Worm (Caenorhabditis elegans) whole organism, L3 larva: ENCODE results near the gene mdt-4.

ENCODE experiments used
- R02D3.7 ChIP-seq: fragments of 150-350 bp; optimal IDR thresholded peaks from 2 replicates; lab custom pipeline; 2014; ENCODE audit warnings: missing biosample characterization, missing genetic modification characterization
- ZK546.5 ChIP-seq: sonication (generic microtip); optimal IDR thresholded peaks from 2 replicates; lab custom pipeline; 2017; ENCODE audit warnings: missing biosample characterization, missing genetic modification characterization
- aly-2 ChIP-seq: fragments of 150-350 bp; optimal IDR thresholded peaks from 2 replicates; lab custom pipeline; 2014; ENCODE audit warnings: missing biosample characterization, missing genetic modification characterization
- ama-1 ChIP-seq: fragments of 150-350 bp; optimal IDR thresholded peaks from 2 replicates; lab custom pipeline; 2018
- ceh-16 ChIP-seq: sonication (generic microtip); optimal IDR thresholded peaks from 2 replicates; lab custom pipeline; 2017; ENCODE audit warnings: missing biosample characterization, missing genetic modification characterization
- ceh-28 ChIP-seq: fragments of 150-350 bp; optimal IDR thresholded peaks from 2 replicates; lab custom pipeline; 2014; ENCODE audit warnings: missing biosample characterization, missing genetic modification reagents, missing genetic modification characterization
- ceh-82 ChIP-seq: fragments of 150-350 bp; optimal IDR thresholded peaks from 2 replicates; lab custom pipeline; 2014; ENCODE audit warnings: missing biosample characterization, missing genetic modification characterization
- ceh-9 ChIP-seq: sonication (generic microtip); optimal IDR thresholded peaks from 2 replicates; lab custom pipeline; 2018; ENCODE audit warnings: missing biosample characterization, missing genetic modification characterization
- daf-12 ChIP-seq: fragments of 150-350 bp; optimal IDR thresholded peaks from 2 replicates; lab custom pipeline; 2014; ENCODE audit warnings: missing biosample characterization, missing genetic modification reagents, missing genetic modification characterization
- egl-27 ChIP-seq: sonication (generic microtip); optimal IDR thresholded peaks from 4 replicates; lab custom pipeline; 2017; ENCODE audit warnings: missing biosample characterization, missing genetic modification reagents, missing genetic modification characterization
- egl-5 ChIP-seq: fragments of 150-350 bp; optimal IDR thresholded peaks from 2 replicates; lab custom pipeline; 2017; ENCODE audit warnings: missing biosample characterization, missing genetic modification reagents, missing genetic modification characterization, inconsistent platforms
- elt-1 ChIP-seq: fragments of 150-350 bp; optimal IDR thresholded peaks from 2 replicates; lab custom pipeline; 2014; ENCODE audit warnings: missing biosample characterization, missing genetic modification characterization
- elt-2 ChIP-seq: sonication (generic microtip); optimal IDR thresholded peaks from 2 replicates; lab custom pipeline; 2016; ENCODE audit warnings: missing genetic modification reagents, mild to moderate bottlenecking, missing genetic modification characterization, missing compliant biosample characterization
- elt-3 ChIP-seq, 3 experiments: fragments of 150-350 bp in 1 of 3; sonication (generic microtip) in 2 of 3; optimal IDR thresholded peaks; 2 replicates in 2 of 3; 4 replicates in 1 of 3; lab custom pipeline; 2014 to 2017; ENCODE audit warnings: missing biosample characterization in 3 of 3, missing genetic modification characterization in 3 of 3
- eor-1 ChIP-seq, 2 experiments: fragments of 150-350 bp; optimal IDR thresholded peaks; 2 replicates each; lab custom pipeline; 2014 to 2018; ENCODE audit warnings: missing biosample characterization in 2 of 2, missing genetic modification characterization in 2 of 2
- fkh-10 ChIP-seq: sonication (generic microtip); optimal IDR thresholded peaks from 2 replicates; lab custom pipeline; 2017; ENCODE audit warnings: missing biosample characterization, missing genetic modification reagents, missing genetic modification characterization
- fkh-2 ChIP-seq: fragments of 150-350 bp; optimal IDR thresholded peaks from 2 replicates; lab custom pipeline; 2014; ENCODE audit warnings: missing biosample characterization, missing genetic modification reagents, missing genetic modification characterization
- fos-1 ChIP-seq: fragments of 150-350 bp; optimal IDR thresholded peaks from 2 replicates; lab custom pipeline; 2014; ENCODE audit warnings: missing biosample characterization, missing genetic modification characterization
- hmg-11 ChIP-seq: sonication (generic microtip); optimal IDR thresholded peaks from 2 replicates; lab custom pipeline; 2016; ENCODE audit warnings: missing genetic modification characterization, missing compliant biosample characterization
- jun-1 ChIP-seq: fragments of 150-350 bp; optimal IDR thresholded peaks from 2 replicates; lab custom pipeline; 2014; ENCODE audit warnings: missing biosample characterization, missing genetic modification reagents, missing genetic modification characterization
- lin-15B ChIP-seq: fragments of 150-350 bp; optimal IDR thresholded peaks from 2 replicates; lab custom pipeline; 2014; ENCODE audit warnings: missing biosample characterization, missing genetic modification characterization
- lin-39 ChIP-seq: fragments of 150-350 bp; optimal IDR thresholded peaks from 2 replicates; lab custom pipeline; 2018; ENCODE audit warnings: missing biosample characterization, missing genetic modification reagents, missing genetic modification characterization
- lsy-12 ChIP-seq: sonication (generic microtip); optimal IDR thresholded peaks from 2 replicates; lab custom pipeline; 2016; ENCODE audit warnings: mild to moderate bottlenecking, missing genetic modification characterization, missing compliant biosample characterization
- mdl-1 ChIP-seq: fragments of 150-350 bp; optimal IDR thresholded peaks from 2 replicates; lab custom pipeline; 2014; ENCODE audit warnings: missing biosample characterization, missing genetic modification characterization
- mml-1 ChIP-seq: fragments of 150-350 bp; sonication (generic microtip); optimal IDR thresholded peaks from 3 replicates; lab custom pipeline; 2014; ENCODE audit warnings: missing biosample characterization, missing genetic modification characterization
- nfya-1 ChIP-seq: sonication (generic microtip); optimal IDR thresholded peaks from 2 replicates; lab custom pipeline; 2017; ENCODE audit warnings: missing genetic modification characterization, mild to moderate bottlenecking, missing compliant biosample characterization, antibody characterized with exemption, moderate library complexity; ENCODE audit not compliant: insufficient read depth
- nhr-11 ChIP-seq: fragments of 150-350 bp; optimal IDR thresholded peaks from 2 replicates; lab custom pipeline; 2014; ENCODE audit warnings: missing biosample characterization, missing genetic modification characterization
- nhr-12 ChIP-seq: fragments of 150-350 bp; optimal IDR thresholded peaks from 2 replicates; lab custom pipeline; 2014; ENCODE audit warnings: missing biosample characterization, missing genetic modification characterization
- nhr-23 ChIP-seq: fragments of 150-350 bp; optimal IDR thresholded peaks from 2 replicates; lab custom pipeline; 2014; ENCODE audit warnings: missing biosample characterization, missing genetic modification reagents, missing genetic modification characterization
- nhr-237 ChIP-seq: fragments of 150-350 bp; optimal IDR thresholded peaks from 2 replicates; lab custom pipeline; 2014; ENCODE audit warnings: missing biosample characterization, missing genetic modification characterization
- nhr-25 ChIP-seq: sonication (generic microtip); optimal IDR thresholded peaks from 2 replicates; lab custom pipeline; 2017; ENCODE audit warnings: missing biosample characterization, missing genetic modification characterization
- nhr-28 ChIP-seq: fragments of 150-350 bp; optimal IDR thresholded peaks from 2 replicates; lab custom pipeline; 2014; ENCODE audit warnings: missing biosample characterization, missing genetic modification characterization
- nhr-43 ChIP-seq: sonication (generic microtip); optimal IDR thresholded peaks from 2 replicates; lab custom pipeline; 2016; ENCODE audit warnings: mild to moderate bottlenecking, missing genetic modification characterization, missing compliant biosample characterization; ENCODE audit not compliant: poor library complexity, severe bottlenecking
- nhr-67 ChIP-seq: fragments of 150-350 bp; optimal IDR thresholded peaks from 2 replicates; lab custom pipeline; 2014; ENCODE audit warnings: missing biosample characterization, missing genetic modification characterization
- nhr-76 ChIP-seq: fragments of 150-350 bp; sonication (generic microtip); optimal IDR thresholded peaks from 5 replicates; lab custom pipeline; 2014; ENCODE audit warnings: missing biosample characterization, missing genetic modification characterization
- nhr-77 ChIP-seq: fragments of 150-350 bp; optimal IDR thresholded peaks from 2 replicates; lab custom pipeline; 2014; ENCODE audit warnings: missing biosample characterization, missing genetic modification characterization
- pha-4 ChIP-seq: fragments of 150-350 bp; optimal IDR thresholded peaks from 2 replicates; lab custom pipeline; 2014; ENCODE audit warnings: missing biosample characterization, missing genetic modification reagents, missing genetic modification characterization
- pqm-1 ChIP-seq: fragments of 150-350 bp; optimal IDR thresholded peaks from 2 replicates; lab custom pipeline; 2017; ENCODE audit warnings: missing biosample characterization, missing genetic modification characterization, inconsistent platforms
- sea-2 ChIP-seq: fragments of 150-350 bp; sonication (generic microtip); optimal IDR thresholded peaks from 4 replicates; lab custom pipeline; 2014; ENCODE audit warnings: missing biosample characterization, missing genetic modification reagents, missing genetic modification characterization
- skn-1 ChIP-seq: fragments of 150-350 bp; optimal IDR thresholded peaks from 2 replicates; lab custom pipeline; 2014; ENCODE audit warnings: missing biosample characterization, missing genetic modification characterization
- snpc-4 ChIP-seq: fragments of 150-350 bp; optimal IDR thresholded peaks from 2 replicates; lab custom pipeline; 2014; ENCODE audit warnings: missing biosample characterization, missing genetic modification characterization
- tbx-2 ChIP-seq: sonication (generic microtip); optimal IDR thresholded peaks from 2 replicates; lab custom pipeline; 2016; ENCODE audit warnings: mild to moderate bottlenecking, missing genetic modification characterization, missing compliant biosample characterization
- unc-39 ChIP-seq: sonication (generic microtip); optimal IDR thresholded peaks from 4 replicates; lab custom pipeline; 2017; ENCODE audit warnings: missing biosample characterization, missing genetic modification characterization
- unc-62 ChIP-seq: fragments of 150-350 bp; sonication (generic microtip); optimal IDR thresholded peaks from 4 replicates; lab custom pipeline; 2014; ENCODE audit warnings: missing biosample characterization, missing genetic modification reagents, missing genetic modification characterization
- zag-1 ChIP-seq: fragments of 150-350 bp; optimal IDR thresholded peaks from 2 replicates; lab custom pipeline; 2014; ENCODE audit warnings: missing biosample characterization, missing genetic modification characterization
- ztf-11 ChIP-seq: fragments of 150-350 bp; optimal IDR thresholded peaks from 2 replicates; lab custom pipeline; 2014; ENCODE audit warnings: missing biosample characterization, missing genetic modification characterization
- ztf-4 ChIP-seq: fragments of 150-350 bp; optimal IDR thresholded peaks from 2 replicates; lab custom pipeline; 2014; ENCODE audit warnings: missing biosample characterization, missing genetic modification characterization

The mdt-4 gene

DNA sequence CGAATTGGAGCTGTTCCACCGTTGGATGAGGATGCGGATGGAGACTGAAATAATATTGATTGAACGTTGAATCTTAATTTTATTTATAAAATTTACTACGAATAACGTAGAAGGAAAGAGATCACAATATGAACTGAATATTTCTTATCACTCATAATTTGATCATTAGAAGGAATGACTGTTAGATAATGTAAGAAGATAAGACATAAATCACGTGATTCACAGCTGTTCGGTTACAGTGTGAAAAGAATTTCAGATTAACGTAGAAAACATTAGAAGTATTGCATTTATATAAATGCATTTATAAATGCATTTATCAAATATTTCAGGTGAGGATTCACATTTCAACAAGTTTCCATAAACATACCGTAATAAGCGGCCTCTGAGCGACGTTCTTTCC lies 920 bp downstream of the mdt-4 start:
- TF ChIP-seq eor-1 (tag; optimal IDR thresholded peaks at IDR 0.05; lab: Kevin White, UChicago) (no peak), nhr-77 (no peak), mdl-1 (no peak), lin-15B (no peak), pha-4 (peak; percentile 24), elt-2 (tag; lab: Kevin White, UChicago) (peak; percentile 96), pqm-1 (tag; lab: Kevin White, UChicago) (peak; percentile 80), nhr-11 (no peak), nfya-1 (tag; lab: Kevin White, UChicago) (no peak), fkh-10 (GFP tag; lab: Kevin White, UChicago) (no peak), lin-39 (no peak)

- TF ChIP-seq nhr-237 (no peak), mml-1 (tag; lab: Kevin White, UChicago) (no peak), egl-27 (no peak), R02D3.7 (tag; lab: Kevin White, UChicago) (no peak), elt-1 (tag; lab: Kevin White, UChicago) (no peak), tbx-2 (peak; percentile 10), sea-2 (GFP tag; lab: Kevin White, UChicago) (no peak), nhr-28 (tag; lab: Kevin White, UChicago) (no peak), unc-39 (no peak), pqm-1 (tag; lab: Kevin White, UChicago) (no peak), unc-62 (no peak), ceh-28 (tag; lab: Kevin White, UChicago) (no peak), fkh-2 (tag; lab: Kevin White, UChicago) (no peak), ceh-82 (no peak), aly-2 (peak; percentile 20), lsy-12 (tag; lab: Kevin White, UChicago) (peak; percentile 63), daf-12 (tag; lab: Kevin White, UChicago) (no peak), skn-1 (tag; lab: Kevin White, UChicago) (no peak), nhr-76 (tag; lab: Kevin White, UChicago) (no peak), fkh-10 (GFP tag; lab: Kevin White, UChicago) (no peak), ceh-16 (tag; lab: Kevin White, UChicago) (no peak), hmg-11 (tag; lab: Kevin White, UChicago) (no peak), elt-3 (tag; optimal IDR thresholded peaks at IDR 0.05; lab: Kevin White, UChicago) (no peak), ztf-11 (tag; lab: Kevin White, UChicago) (no peak), fos-1 (tag; lab: Kevin White, UChicago) (no peak), ztf-4 (tag; lab: Kevin White, UChicago) (no peak), ceh-9 (no peak), egl-5 (tag; lab: Kevin White, UChicago) (no peak), nhr-11 (no peak), mdl-1 (no peak), nhr-77 (no peak), lin-15B (no peak), lin-39 (no peak), ZK546.5 (tag; lab: Kevin White, UChicago) (no peak), nfya-1 (tag; lab: Kevin White, UChicago) (peak; percentile 52), eor-1 (tag; optimal IDR thresholded peaks at IDR 0.05; lab: Kevin White, UChicago) (no peak), nhr-43 (tag; lab: Kevin White, UChicago) (peak; percentile 54), pha-4 (peak; percentile 48), nhr-12 (tag; lab: Kevin White, UChicago) (no peak), nhr-25 (tag; lab: Kevin White, UChicago) (peak; percentile 47), jun-1 (tag; lab: Kevin White, UChicago) (peak; percentile 20), nhr-23 (tag; lab: Kevin White, UChicago) (no peak), snpc-4 (tag; lab: Kevin White, UChicago) (no peak), nhr-67 (tag; lab: Kevin White, UChicago) (no peak), zag-1 (tag; lab: Kevin White, UChicago) (no peak), elt-2 (tag; lab: Kevin White, UChicago) (no peak), ama-1 (peak; percentile 94)
These were observed 1.4 kb downstream of the mdt-4 start for ce11 chrII:4942397-4942796.
